Fruit fly (Drosophila melanogaster) whole organism, embryonic: ENCODE data around the gene CG6231.

ENCODE experiments used
- Asciz ChIP-seq: fragments of 200-800 bp; sonication (Bioruptor generic); optimal IDR thresholded peaks from 2 replicates; lab custom pipeline; 2017; ENCODE audit warnings: missing biosample characterization, mild to moderate bottlenecking, missing genetic modification characterization, missing genetic modification reagents
- B-H1 ChIP-seq: fragments of 200-800 bp; sonication (Bioruptor generic); IDR thresholded peaks from 3 replicates; pipeline ENCODE4 v1.3.6; 2022; ENCODE audit warnings: missing biosample characterization, missing genetic modification characterization
- CG10274 ChIP-seq: fragments of 200-800 bp; sonication (Bioruptor generic); optimal IDR thresholded peaks from 3 replicates; lab custom pipeline; 2017; ENCODE audit warnings: missing biosample characterization, mild to moderate bottlenecking, missing genetic modification characterization
- CG10321 ChIP-seq: fragments of 200-800 bp; sonication (Bioruptor generic); IDR thresholded peaks from 2 replicates; pipeline ENCODE4 v1.3.6; 2022; ENCODE audit warnings: missing biosample characterization, missing genetic modification characterization
- CG11398 ChIP-seq: fragments of 200-800 bp; sonication (Bioruptor generic); optimal IDR thresholded peaks from 2 replicates; lab custom pipeline; 2016; ENCODE audit warnings: missing biosample characterization, missing genetic modification characterization
- CG14667 ChIP-seq: fragments of 200-800 bp; sonication (Bioruptor generic); IDR thresholded peaks from 2 replicates; pipeline ENCODE4 v1.3.6; 2022; ENCODE audit warnings: missing biosample characterization, missing genetic modification characterization
- CG14860 ChIP-seq: fragments of 200-800 bp; sonication (Bioruptor generic); IDR thresholded peaks from 3 replicates; pipeline ENCODE4 v1.3.6; 2022; ENCODE audit warnings: missing biosample characterization, missing genetic modification characterization; ENCODE audit not compliant: partially characterized antibody
- CG14965 ChIP-seq: fragments of 200-800 bp; sonication (Bioruptor generic); optimal IDR thresholded peaks from 2 replicates; lab custom pipeline; 2016; ENCODE audit warnings: missing biosample characterization, missing genetic modification characterization, borderline replicate concordance
- CG15269 ChIP-seq: fragments of 200-800 bp; sonication (Bioruptor generic); optimal IDR thresholded peaks from 2 replicates; lab custom pipeline; 2018; ENCODE audit warnings: missing biosample characterization, mild to moderate bottlenecking, missing genetic modification characterization, moderate library complexity
- CG15514 ChIP-seq: fragments of 200-800 bp; sonication (Bioruptor generic); optimal IDR thresholded peaks from 3 replicates; lab custom pipeline; 2017; ENCODE audit warnings: missing biosample characterization, missing genetic modification characterization, mild to moderate bottlenecking, moderate library complexity, missing genetic modification reagents
- CG1603 ChIP-seq: fragments of 200-800 bp; sonication (Bioruptor generic); optimal IDR thresholded peaks from 2 replicates; lab custom pipeline; 2019; ENCODE audit warnings: missing biosample characterization, mild to moderate bottlenecking, missing genetic modification characterization, moderate library complexity
- CG17328 ChIP-seq: fragments of 200-800 bp; sonication (Bioruptor generic); IDR thresholded peaks from 2 replicates; pipeline ENCODE4 v1.3.6; 2022; ENCODE audit warnings: missing biosample characterization, missing genetic modification characterization
- CG17912 ChIP-seq: fragments of 200-800 bp; sonication (Bioruptor generic); optimal IDR thresholded peaks from 2 replicates; lab custom pipeline; 2018; ENCODE audit warnings: missing biosample characterization, mild to moderate bottlenecking, missing genetic modification characterization
- CG1792 ChIP-seq: fragments of 200-800 bp; sonication (Bioruptor generic); optimal IDR thresholded peaks from 2 replicates; lab custom pipeline; 2016; ENCODE audit warnings: missing biosample characterization, missing genetic modification characterization
- CG30403 ChIP-seq: fragments of 200-800 bp; sonication (Bioruptor generic); optimal IDR thresholded peaks from 3 replicates; lab custom pipeline; 2016; ENCODE audit warnings: missing biosample characterization, missing genetic modification characterization
- CG32767 ChIP-seq: fragments of 200-800 bp; sonication (Bioruptor generic); IDR thresholded peaks from 2 replicates; pipeline ENCODE4 v1.3.6; 2022; ENCODE audit warnings: missing biosample characterization, missing genetic modification characterization
- CG33213 ChIP-seq: fragments of 200-800 bp; sonication (Bioruptor generic); optimal IDR thresholded peaks from 3 replicates; lab custom pipeline; 2016; ENCODE audit warnings: missing biosample characterization, missing genetic modification characterization
- CG3407 ChIP-seq: fragments of 200-800 bp; sonication (Bioruptor generic); optimal IDR thresholded peaks from 2 replicates; lab custom pipeline; 2018; ENCODE audit warnings: missing biosample characterization, mild to moderate bottlenecking, missing genetic modification characterization
- CG3726 ChIP-seq: fragments of 200-800 bp; sonication (Bioruptor generic); IDR thresholded peaks from 3 replicates; pipeline ENCODE4, ENCODE4 v1.3.6; 2022; ENCODE audit warnings: missing biosample characterization, missing genetic modification characterization
- CG6813 ChIP-seq: fragments of 200-800 bp; sonication (Bioruptor generic); optimal IDR thresholded peaks from 2 replicates; lab custom pipeline; 2017; ENCODE audit warnings: missing biosample characterization, missing genetic modification characterization, mild to moderate bottlenecking, moderate library complexity, missing genetic modification reagents
- CG7786 ChIP-seq: fragments of 200-800 bp; sonication (Bioruptor generic); optimal IDR thresholded peaks from 2 replicates; lab custom pipeline; 2016; ENCODE audit warnings: missing biosample characterization, missing genetic modification characterization
- CG7839 ChIP-seq: fragments of 200-800 bp; sonication (Bioruptor generic); optimal IDR thresholded peaks from 3 replicates; lab custom pipeline; 2018; ENCODE audit warnings: missing biosample characterization, mild to moderate bottlenecking, missing genetic modification characterization, moderate library complexity
- Chrac-16 ChIP-seq: fragments of 200-800 bp; sonication (Bioruptor generic); optimal IDR thresholded peaks from 3 replicates; lab custom pipeline; 2016; ENCODE audit warnings: missing biosample characterization, missing genetic modification characterization
- Elba2 ChIP-seq: fragments of 200-800 bp; sonication (Bioruptor generic); optimal IDR thresholded peaks from 3 replicates; lab custom pipeline; 2016; ENCODE audit warnings: missing biosample characterization, missing genetic modification characterization
- GATAe ChIP-seq: fragments of 200-800 bp; sonication (Bioruptor generic); conservative IDR thresholded peaks from 2 replicates; pipeline ENCODE4 v1.3.6; 2022; ENCODE audit warnings: missing biosample characterization, missing genetic modification characterization
- Jarid2 ChIP-seq: fragments of 200-800 bp; sonication (Bioruptor generic); optimal IDR thresholded peaks from 3 replicates; lab custom pipeline; 2017; ENCODE audit warnings: mild to moderate bottlenecking, missing biosample characterization, missing genetic modification reagents, missing genetic modification characterization
- Kr ChIP-seq: fragments of 200-800 bp; sonication (Bioruptor generic); optimal IDR thresholded peaks from 2 replicates; lab custom pipeline; 2017; ENCODE audit warnings: missing biosample characterization, mild to moderate bottlenecking, missing genetic modification characterization
- MTF-1 ChIP-seq: fragments of 200-800 bp; sonication (Bioruptor generic); optimal IDR thresholded peaks from 2 replicates; lab custom pipeline; 2018; ENCODE audit warnings: missing biosample characterization, mild to moderate bottlenecking, missing genetic modification characterization, borderline replicate concordance
- Nf-YB ChIP-seq: fragments of 200-800 bp; sonication (Bioruptor generic); optimal IDR thresholded peaks from 3 replicates; lab custom pipeline; 2019; ENCODE audit warnings: missing biosample characterization, mild to moderate bottlenecking, missing genetic modification characterization, moderate library complexity
- Nf-YC ChIP-seq: fragments of 200-800 bp; optimal IDR thresholded peaks from 3 replicates; lab custom pipeline; 2019; ENCODE audit warnings: missing biosample characterization, mild to moderate bottlenecking, missing genetic modification characterization, moderate library complexity
- ato ChIP-seq: fragments of 200-800 bp; sonication (Bioruptor generic); IDR thresholded peaks from 2 replicates; pipeline ENCODE4 v1.3.6; 2022; ENCODE audit warnings: missing biosample characterization, missing genetic modification characterization; ENCODE audit not compliant: partially characterized antibody
- btn ChIP-seq: fragments of 200-800 bp; sonication (Bioruptor generic); optimal IDR thresholded peaks from 2 replicates; lab custom pipeline; 2016; ENCODE audit warnings: missing biosample characterization, missing genetic modification characterization
- crc ChIP-seq: fragments of 200-800 bp; sonication (Bioruptor generic); optimal IDR thresholded peaks from 2 replicates; lab custom pipeline; 2016; ENCODE audit warnings: missing biosample characterization, missing genetic modification characterization
- dysf ChIP-seq: fragments of 200-800 bp; sonication (Bioruptor generic); IDR thresholded peaks from 3 replicates; pipeline ENCODE4 v1.3.6; 2022; ENCODE audit warnings: missing biosample characterization, missing genetic modification characterization
- emc ChIP-seq: fragments of 200-800 bp; sonication (Bioruptor generic); optimal IDR thresholded peaks from 2 replicates; lab custom pipeline; 2016; ENCODE audit warnings: missing biosample characterization, missing genetic modification characterization
- ems ChIP-seq: fragments of 200-800 bp; sonication (Bioruptor generic); optimal IDR thresholded peaks from 3 replicates; lab custom pipeline; 2016; ENCODE audit warnings: missing biosample characterization, missing genetic modification characterization
- esg ChIP-seq: fragments of 200-800 bp; sonication (Bioruptor generic); conservative IDR thresholded peaks from 2 replicates; pipeline ENCODE4 v1.3.6; 2022; ENCODE audit warnings: missing biosample characterization, missing genetic modification characterization
- fru ChIP-seq: fragments of >200 bp; optimal IDR thresholded peaks from 2 replicates; lab custom pipeline; 2017
- hkb ChIP-seq, 2 experiments: fragments of 200-800 bp in 1 of 2; fragments of >200 bp in 1 of 2; sonication (Bioruptor generic) in 1 of 2; IDR thresholded peaks in 1 of 2; optimal IDR thresholded peaks in 1 of 2; 2 replicates each; pipeline versions ENCODE4 v1.3.6 to Lab custom; 2017 to 2022; ENCODE audit warnings: missing biosample characterization in 1 of 2, missing genetic modification characterization in 1 of 2
- knrl ChIP-seq: fragments of 200-800 bp; sonication (Bioruptor generic); IDR thresholded peaks from 3 replicates; pipeline ENCODE4 v1.3.6; 2022; ENCODE audit warnings: missing biosample characterization, missing genetic modification characterization; ENCODE audit not compliant: partially characterized antibody
- mirr ChIP-seq: fragments of 200-800 bp; sonication (Bioruptor generic); optimal IDR thresholded peaks from 3 replicates; lab custom pipeline; 2018; ENCODE audit warnings: missing biosample characterization, mild to moderate bottlenecking, missing genetic modification characterization
- onecut ChIP-seq: fragments of 200-800 bp; sonication (Bioruptor generic); IDR thresholded peaks from 2 replicates; pipeline ENCODE4 v1.3.6; 2022; ENCODE audit warnings: missing biosample characterization, missing genetic modification characterization
- otp ChIP-seq: fragments of 200-800 bp; sonication (Bioruptor generic); IDR thresholded peaks from 3 replicates; pipeline ENCODE4, ENCODE4 v1.3.6; 2022; ENCODE audit warnings: missing biosample characterization, missing genetic modification characterization
- p53 ChIP-seq: fragments of 200-800 bp; sonication (Bioruptor generic); optimal IDR thresholded peaks from 2 replicates; lab custom pipeline; 2016; ENCODE audit warnings: missing biosample characterization, missing genetic modification characterization
- pzg ChIP-seq: fragments of 200-800 bp; sonication (Bioruptor generic); optimal IDR thresholded peaks from 3 replicates; lab custom pipeline; 2018; ENCODE audit warnings: missing biosample characterization, mild to moderate bottlenecking, missing genetic modification characterization, moderate library complexity
- ro ChIP-seq: fragments of 200-800 bp; sonication (Bioruptor generic); IDR thresholded peaks from 2 replicates; pipeline ENCODE4 v1.3.6; 2022; ENCODE audit warnings: missing biosample characterization, missing genetic modification characterization
- sens-2 ChIP-seq: fragments of 200-800 bp; sonication (Bioruptor generic); IDR thresholded peaks from 2 replicates; pipeline ENCODE4 v1.3.6; 2022; ENCODE audit warnings: missing biosample characterization, missing genetic modification characterization
- stwl ChIP-seq: fragments of 200-800 bp; sonication (Bioruptor generic); optimal IDR thresholded peaks from 3 replicates; lab custom pipeline; 2018; ENCODE audit warnings: missing biosample characterization, mild to moderate bottlenecking, missing genetic modification characterization, moderate library complexity
- toy ChIP-seq: fragments of 200-800 bp; sonication (Bioruptor generic); IDR thresholded peaks from 2 replicates; pipeline ENCODE4 v1.3.6; 2022; ENCODE audit warnings: missing biosample characterization, missing genetic modification characterization
- unpg ChIP-seq: fragments of 200-800 bp; sonication (Bioruptor generic); optimal IDR thresholded peaks from 3 replicates; lab custom pipeline; 2018; ENCODE audit warnings: missing biosample characterization, mild to moderate bottlenecking, missing genetic modification characterization, moderate library complexity

The CG6231 gene

DNA sequence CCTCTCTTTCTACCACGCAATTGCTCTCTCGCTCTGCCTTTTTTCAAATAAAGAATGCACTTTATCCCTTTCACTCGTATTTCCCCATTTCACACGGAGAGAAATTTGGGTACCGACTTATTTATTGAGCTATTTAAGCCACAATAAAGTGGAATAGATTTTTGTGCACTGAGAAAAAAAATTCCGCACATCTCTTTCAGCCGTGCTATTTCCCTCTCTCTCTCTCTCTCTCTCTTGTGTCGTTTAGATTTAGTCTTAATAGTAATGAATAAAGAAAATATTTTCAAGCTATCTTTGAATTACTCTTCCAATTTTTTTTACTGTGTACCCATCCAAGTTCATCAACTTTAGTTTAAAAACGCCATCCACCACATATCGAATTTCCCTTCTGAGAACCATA, 8.9 kb downstream of the CG6231 start (continued):
- no peak for TF ChIP-seq CG14667 (GFP tag; lab: Robert Waterston, UW)
- TF ChIP-seq Nf-YC (tag; lab: Kevin White, UChicago): no peak
- TF ChIP-seq CG14965 (GFP tag; lab: Kevin White, UChicago): no peak
- TF ChIP-seq CG1603 (tag; lab: Kevin White, UChicago): peak; percentile 57
- peak; percentile 68 for TF ChIP-seq unpg (GFP tag; lab: Kevin White, UChicago)
- TF ChIP-seq CG33213 (GFP tag; lab: Kevin White, UChicago): peak; percentile 40
- no peak for TF ChIP-seq p53
- no peak for TF ChIP-seq knrl (GFP tag; lab: Robert Waterston, UW)
- TF ChIP-seq Elba2 (GFP tag; lab: Kevin White, UChicago): no peak
- TF ChIP-seq toy: no peak
- peak; percentile 13 for TF ChIP-seq crc (GFP tag; lab: Kevin White, UChicago)
- 0 out of 2 replicates have a peak, but pooled peaks have one; percentile 17 for TF ChIP-seq ro
- peak; percentile 47 for TF ChIP-seq CG7786 (GFP tag; lab: Kevin White, UChicago)
- TF ChIP-seq Nf-YB (GFP tag; lab: Kevin White, UChicago): no peak
- no peak for TF ChIP-seq fru (lab: Kevin White, UChicago)
- TF ChIP-seq CG10274 (GFP tag; lab: Kevin White, UChicago): no peak
- TF ChIP-seq onecut (GFP tag; lab: Robert Waterston, UW): peak; percentile 20; the same call in 1 of the 2 replicates
- TF ChIP-seq CG6813 (GFP tag; lab: Kevin White, UChicago): peak; percentile 26
- TF ChIP-seq Chrac-16 (GFP tag; lab: Kevin White, UChicago): peak; percentile 28
- peak; percentile 27 for TF ChIP-seq CG1792
- TF ChIP-seq mirr (GFP tag; lab: Kevin White, UChicago): no peak
- TF ChIP-seq CG17912 (GFP tag; lab: Kevin White, UChicago): no peak
- no peak for TF ChIP-seq pzg (GFP tag; lab: Kevin White, UChicago)
- TF ChIP-seq CG32767: no peak
- TF ChIP-seq stwl (tag; lab: Kevin White, UChicago): no peak
- TF ChIP-seq emc (GFP tag; lab: Kevin White, UChicago): peak; percentile 58
- TF ChIP-seq ems (GFP tag; lab: Kevin White, UChicago): peak; percentile 61
- peak; percentile 73 for TF ChIP-seq CG7839 (tag; lab: Kevin White, UChicago)
- TF ChIP-seq dysf: peak; percentile 75
- peak; percentile 53 for TF ChIP-seq B-H1 (GFP tag; lab: Robert Waterston, UW)
- no peak for TF ChIP-seq CG11398 (GFP tag; lab: Kevin White, UChicago)
- no peak for TF ChIP-seq CG14860 (GFP tag; lab: Robert Waterston, UW)
- TF ChIP-seq Kr (GFP tag; lab: Kevin White, UChicago): no peak
- peak; percentile 55 for TF ChIP-seq CG15269 (tag; lab: Kevin White, UChicago)
- no peak for TF ChIP-seq MTF-1
- TF ChIP-seq esg: peak; percentile 57
- no peak for TF ChIP-seq Jarid2 (GFP tag; lab: Kevin White, UChicago)
- TF ChIP-seq CG15514 (GFP tag; lab: Kevin White, UChicago): peak; percentile 39
- no peak for TF ChIP-seq hkb (optimal IDR thresholded peaks at IDR 0.05; lab: Kevin White, UChicago)
- peak; percentile 80 for TF ChIP-seq hkb (GFP tag; IDR thresholded peaks at IDR 0.05; lab: Robert Waterston, UW)
- peak; percentile 55; the same call in 1 of the 3 replicates for TF ChIP-seq CG3726 (GFP tag; lab: Robert Waterston, UW)
- peak; percentile 57; the same call in 1 of the 2 replicates for TF ChIP-seq sens-2 (GFP tag; lab: Robert Waterston, UW)
- TF ChIP-seq ato (GFP tag; lab: Robert Waterston, UW): no peak
- no peak for TF ChIP-seq btn (GFP tag; lab: Kevin White, UChicago)
- no peak for TF ChIP-seq GATAe
- TF ChIP-seq CG10321 (GFP tag; lab: Robert Waterston, UW): peak; percentile 37; the same call in 1 of the 2 replicates
- TF ChIP-seq Asciz (GFP tag; lab: Kevin White, UChicago): peak; percentile 69
- TF ChIP-seq CG30403 (GFP tag; lab: Kevin White, UChicago): peak; percentile 62
- TF ChIP-seq otp (GFP tag; lab: Robert Waterston, UW): 0 out of 3 replicates have a peak, but pooled peaks have one; percentile 41
- peak; percentile 57; the same call in 1 of the 2 replicates for TF ChIP-seq CG17328 (GFP tag; lab: Robert Waterston, UW)
- TF ChIP-seq CG3407: no peak
